Fruit fly (Drosophila melanogaster) whole organism, embryonic: ENCODE measurements around the gene CG32073.
A peak's percentile ranks its signal among the peaks of the same experiment; 100 is the strongest.

Source experiments
- B-H2 ChIP-seq: fragments of 200-800 bp; sonication (Bioruptor generic); optimal IDR thresholded peaks from 2 replicates; lab custom pipeline; 2018; ENCODE audit warnings: missing biosample characterization, mild to moderate bottlenecking, missing genetic modification characterization
- Bdp1 ChIP-seq: fragments of 200-800 bp; sonication (Bioruptor generic); optimal IDR thresholded peaks from 3 replicates; lab custom pipeline; 2016; ENCODE audit warnings: missing biosample characterization, missing genetic modification characterization
- CG10959 ChIP-seq: fragments of 200-800 bp; sonication (Bioruptor generic); IDR thresholded peaks from 2 replicates; pipeline ENCODE4 v1.3.6; 2022; ENCODE audit warnings: missing biosample characterization, missing genetic modification characterization
- CG13287 ChIP-seq: fragments of 200-800 bp; sonication (Bioruptor generic); IDR thresholded peaks from 2 replicates; pipeline ENCODE4 v1.3.6; 2022; ENCODE audit warnings: missing biosample characterization, missing genetic modification characterization; ENCODE audit not compliant: partially characterized antibody
- CG15479 ChIP-seq: fragments of 200-800 bp; sonication (Bioruptor generic); optimal IDR thresholded peaks from 3 replicates; lab custom pipeline; 2019; ENCODE audit warnings: missing biosample characterization, mild to moderate bottlenecking, missing genetic modification characterization, moderate library complexity
- CG15601 ChIP-seq: fragments of 200-800 bp; sonication (Bioruptor generic); optimal IDR thresholded peaks from 3 replicates; lab custom pipeline; 2019; ENCODE audit warnings: missing biosample characterization, mild to moderate bottlenecking, missing genetic modification characterization, moderate library complexity
- CG17829 ChIP-seq: fragments of 200-800 bp; optimal IDR thresholded peaks from 2 replicates; lab custom pipeline; 2019; ENCODE audit warnings: missing biosample characterization, mild to moderate bottlenecking, missing genetic modification characterization, moderate library complexity
- CG18262 ChIP-seq: fragments of 200-800 bp; optimal IDR thresholded peaks from 3 replicates; lab custom pipeline; 2019; ENCODE audit warnings: missing biosample characterization, mild to moderate bottlenecking, missing genetic modification characterization, moderate library complexity
- CG31365 ChIP-seq: fragments of 200-800 bp; sonication (Bioruptor generic); optimal IDR thresholded peaks from 2 replicates; lab custom pipeline; 2018; ENCODE audit warnings: missing biosample characterization, mild to moderate bottlenecking, missing genetic modification characterization
- CG31441 ChIP-seq: fragments of 200-800 bp; sonication (Bioruptor generic); IDR thresholded peaks from 2 replicates; pipeline ENCODE4 v1.3.6; 2022; ENCODE audit warnings: missing biosample characterization, missing genetic modification characterization
- CG3163 ChIP-seq: fragments of 200-800 bp; sonication (Bioruptor generic); optimal IDR thresholded peaks from 3 replicates; lab custom pipeline; 2016; ENCODE audit warnings: missing biosample characterization, missing genetic modification characterization
- CG32767 ChIP-seq: fragments of 200-800 bp; sonication (Bioruptor generic); IDR thresholded peaks from 2 replicates; pipeline ENCODE4 v1.3.6; 2022; ENCODE audit warnings: missing biosample characterization, missing genetic modification characterization
- CG3281 ChIP-seq: fragments of 200-800 bp; sonication (Bioruptor generic); optimal IDR thresholded peaks from 3 replicates; lab custom pipeline; 2017; ENCODE audit warnings: missing biosample characterization, mild to moderate bottlenecking, missing genetic modification characterization
- CG43689 ChIP-seq: fragments of 200-800 bp; sonication (Bioruptor generic); IDR thresholded peaks from 2 replicates; pipeline ENCODE4 v1.3.6; 2022; ENCODE audit warnings: missing biosample characterization, missing genetic modification characterization
- CG4854 ChIP-seq: fragments of 200-800 bp; sonication (Bioruptor generic); optimal IDR thresholded peaks from 2 replicates; lab custom pipeline; 2016; ENCODE audit warnings: missing biosample characterization, missing genetic modification characterization, inconsistent platforms
- CG7928 ChIP-seq: fragments of 200-800 bp; sonication (Bioruptor generic); optimal IDR thresholded peaks from 2 replicates; lab custom pipeline; 2017; ENCODE audit warnings: missing biosample characterization, mild to moderate bottlenecking, missing genetic modification characterization
- CG8089 ChIP-seq: fragments of 200-800 bp; sonication (Bioruptor generic); optimal IDR thresholded peaks from 3 replicates; lab custom pipeline; 2016; ENCODE audit warnings: missing biosample characterization, missing genetic modification characterization
- CG9817 ChIP-seq: fragments of 200-800 bp; sonication (Bioruptor generic); optimal IDR thresholded peaks from 2 replicates; lab custom pipeline; 2018; ENCODE audit warnings: missing biosample characterization, mild to moderate bottlenecking, missing genetic modification characterization, moderate library complexity
- Deaf1 ChIP-seq: fragments of 200-800 bp; optimal IDR thresholded peaks from 3 replicates; lab custom pipeline; 2019; ENCODE audit warnings: missing biosample characterization, mild to moderate bottlenecking, missing genetic modification characterization, moderate library complexity
- Doc3 ChIP-seq: fragments of 200-800 bp; sonication (Bioruptor generic); IDR thresholded peaks from 3 replicates; pipeline ENCODE4 v1.3.6; 2022; ENCODE audit warnings: missing biosample characterization, missing genetic modification characterization; ENCODE audit not compliant: partially characterized antibody
- Elba2 ChIP-seq: fragments of 200-800 bp; sonication (Bioruptor generic); optimal IDR thresholded peaks from 3 replicates; lab custom pipeline; 2016; ENCODE audit warnings: missing biosample characterization, missing genetic modification characterization
- H15 ChIP-seq: fragments of 200-800 bp; sonication (Bioruptor generic); IDR thresholded peaks from 3 replicates; pipeline ENCODE4 v1.3.6; 2022; ENCODE audit warnings: missing biosample characterization, missing genetic modification characterization
- HmgZ ChIP-seq: fragments of 200-800 bp; sonication (Bioruptor generic); optimal IDR thresholded peaks from 2 replicates; lab custom pipeline; 2018; ENCODE audit warnings: missing biosample characterization, mild to moderate bottlenecking, missing genetic modification characterization
- Hr51 ChIP-seq, 2 experiments: fragments of 200-800 bp; sonication (Bioruptor generic); optimal IDR thresholded peaks; 2 replicates in 1 of 2; 3 replicates in 1 of 2; lab custom pipeline; 2016 to 2018; ENCODE audit warnings: missing biosample characterization in 2 of 2, missing genetic modification characterization in 2 of 2, mild to moderate bottlenecking in 1 of 2, moderate library complexity in 1 of 2
- Nf-YC ChIP-seq: fragments of 200-800 bp; optimal IDR thresholded peaks from 3 replicates; lab custom pipeline; 2019; ENCODE audit warnings: missing biosample characterization, mild to moderate bottlenecking, missing genetic modification characterization, moderate library complexity
- Sox100B ChIP-seq: fragments of 200-800 bp; sonication (Bioruptor generic); optimal IDR thresholded peaks from 3 replicates; lab custom pipeline; 2018; ENCODE audit warnings: missing biosample characterization, mild to moderate bottlenecking, missing genetic modification characterization
- TFAM ChIP-seq: fragments of 200-800 bp; sonication (Bioruptor generic); optimal IDR thresholded peaks from 2 replicates; lab custom pipeline; 2017; ENCODE audit warnings: missing biosample characterization, missing genetic modification characterization, inconsistent platforms
- bsh ChIP-seq, 2 experiments: fragments of 200-800 bp; sonication (Bioruptor generic); optimal IDR thresholded peaks; 2 replicates each; lab custom pipeline; 2017 to 2018; ENCODE audit warnings: mild to moderate bottlenecking in 2 of 2, missing biosample characterization in 2 of 2, missing genetic modification characterization in 2 of 2, moderate library complexity in 1 of 2
- chm ChIP-seq: fragments of 200-800 bp; sonication (Bioruptor generic); IDR thresholded peaks from 2 replicates; pipeline ENCODE4 v1.3.6; 2022; ENCODE audit warnings: missing biosample characterization, missing genetic modification characterization
- crol ChIP-seq: fragments of 200-800 bp; sonication (Bioruptor generic); IDR thresholded peaks from 2 replicates; pipeline ENCODE4 v1.3.6; 2022; ENCODE audit warnings: missing biosample characterization, missing genetic modification characterization
- dan ChIP-seq: fragments of 200-800 bp; sonication (Bioruptor generic); IDR thresholded peaks from 2 replicates; pipeline ENCODE4 v1.3.6; 2022; ENCODE audit warnings: missing biosample characterization, missing genetic modification characterization
- dati ChIP-seq: fragments of 200-800 bp; sonication (Bioruptor generic); IDR thresholded peaks from 2 replicates; pipeline ENCODE4 v1.3.6; 2022; ENCODE audit warnings: missing biosample characterization, missing genetic modification characterization
- emc ChIP-seq: fragments of 200-800 bp; sonication (Bioruptor generic); optimal IDR thresholded peaks from 2 replicates; lab custom pipeline; 2016; ENCODE audit warnings: missing biosample characterization, missing genetic modification characterization
- exex ChIP-seq: fragments of 200-800 bp; sonication (Bioruptor generic); optimal IDR thresholded peaks from 4 replicates; lab custom pipeline; 2018; ENCODE audit warnings: missing biosample characterization, mild to moderate bottlenecking, missing genetic modification characterization, moderate library complexity
- grn ChIP-seq: fragments of 200-800 bp; sonication (Bioruptor generic); optimal IDR thresholded peaks from 3 replicates; lab custom pipeline; 2017; ENCODE audit warnings: missing biosample characterization, missing genetic modification characterization
- hbn ChIP-seq: fragments of 200-800 bp; sonication (Bioruptor generic); IDR thresholded peaks from 2 replicates; pipeline ENCODE4 v1.3.6; 2022; ENCODE audit warnings: missing biosample characterization, missing genetic modification characterization; ENCODE audit not compliant: partially characterized antibody
- klu ChIP-seq: fragments of 200-800 bp; sonication (Bioruptor generic); IDR thresholded peaks from 2 replicates; pipeline ENCODE4 v1.3.6; 2022; ENCODE audit warnings: missing biosample characterization, missing genetic modification characterization
- lbe ChIP-seq: fragments of 200-800 bp; sonication (Bioruptor generic); optimal IDR thresholded peaks from 2 replicates; lab custom pipeline; 2016; ENCODE audit warnings: missing biosample characterization, mild to moderate bottlenecking, missing genetic modification characterization
- nau ChIP-seq: fragments of 200-800 bp; sonication (Bioruptor generic); optimal IDR thresholded peaks from 3 replicates; lab custom pipeline; 2017; ENCODE audit warnings: missing biosample characterization, mild to moderate bottlenecking, missing genetic modification characterization, missing genetic modification reagents
- onecut ChIP-seq: fragments of 200-800 bp; sonication (Bioruptor generic); IDR thresholded peaks from 2 replicates; pipeline ENCODE4 v1.3.6; 2022; ENCODE audit warnings: missing biosample characterization, missing genetic modification characterization
- pros ChIP-seq: fragments of 200-800 bp; sonication (Bioruptor generic); optimal IDR thresholded peaks from 3 replicates; lab custom pipeline; 2019; ENCODE audit warnings: missing biosample characterization, mild to moderate bottlenecking, missing genetic modification characterization, moderate library complexity
- schlank ChIP-seq: fragments of 200-800 bp; sonication (Bioruptor generic); optimal IDR thresholded peaks from 2 replicates; lab custom pipeline; 2018; ENCODE audit warnings: missing biosample characterization, mild to moderate bottlenecking, missing genetic modification characterization
- sim ChIP-seq: fragments of 200-800 bp; sonication (Bioruptor generic); IDR thresholded peaks from 2 replicates; pipeline ENCODE4 v1.3.6; 2022; ENCODE audit warnings: missing biosample characterization, missing genetic modification characterization
- slbo ChIP-seq: fragments of 200-800 bp; sonication (Bioruptor generic); IDR thresholded peaks from 2 replicates; pipeline ENCODE4 v1.3.6; 2022; ENCODE audit warnings: missing biosample characterization, missing genetic modification characterization
- ttk ChIP-seq: fragments of 200-800 bp; sonication (Bioruptor generic); IDR thresholded peaks from 2 replicates; pipeline ENCODE4 v2.1.2; 2022; ENCODE audit warnings: missing biosample characterization, missing genetic modification characterization
- unc-4 ChIP-seq: fragments of 200-800 bp; sonication (Bioruptor generic); IDR thresholded peaks from 2 replicates; pipeline ENCODE4 v1.3.6; 2022; ENCODE audit warnings: missing biosample characterization, missing genetic modification characterization; ENCODE audit not compliant: partially characterized antibody
- unpg ChIP-seq: fragments of 200-800 bp; sonication (Bioruptor generic); optimal IDR thresholded peaks from 3 replicates; lab custom pipeline; 2018; ENCODE audit warnings: missing biosample characterization, mild to moderate bottlenecking, missing genetic modification characterization, moderate library complexity
- wek ChIP-seq: fragments of 200-800 bp; sonication (Bioruptor generic); optimal IDR thresholded peaks from 3 replicates; lab custom pipeline; 2018; ENCODE audit warnings: missing biosample characterization, mild to moderate bottlenecking, missing genetic modification characterization, moderate library complexity

The CG32073 gene

dm6 chr3L:11097982-11098663 is 9.3 kb downstream of the CG32073 start, which contains the start of the genes Irbp18 and APP-BP1 (continued):
- peak; percentile 43; the same call in 1 of the 2 replicates for TF ChIP-seq crol
- TF ChIP-seq wek, result peak; percentile 70
- peak; percentile 85 for TF ChIP-seq emc (GFP tag; lab: Kevin White, UChicago)
- peak; percentile 92 for TF ChIP-seq CG8089 (GFP tag; lab: Kevin White, UChicago)
- peak; percentile 90 for TF ChIP-seq schlank (tag; lab: Kevin White, UChicago)
- TF ChIP-seq CG10959, result peak; percentile 59; the same call in 1 of the 2 replicates
- TF ChIP-seq dati, result no peak
- peak; percentile 92 for TF ChIP-seq lbe (GFP tag; lab: Kevin White, UChicago)
- TF ChIP-seq ttk (GFP tag; lab: Robert Waterston, UW), result peak; percentile 75
- peak; percentile 93 for TF ChIP-seq CG18262 (tag; lab: Kevin White, UChicago)
- TF ChIP-seq nau (GFP tag; lab: Kevin White, UChicago), result peak; percentile 92
- TF ChIP-seq dan (GFP tag; lab: Robert Waterston, UW), result no peak
- TF ChIP-seq chm, result peak; percentile 79
- peak; percentile 66 for TF ChIP-seq grn
- peak; percentile 90 for TF ChIP-seq Bdp1 (GFP tag; lab: Kevin White, UChicago)
- peak; percentile 88 for TF ChIP-seq slbo (GFP tag; lab: Robert Waterston, UW)
- TF ChIP-seq CG15601 (tag; lab: Kevin White, UChicago), result peak; percentile 76
- TF ChIP-seq CG31441, result peak; percentile 95
- peak; percentile 80; the same call in 1 of the 2 replicates for TF ChIP-seq klu
- peak; percentile 65 for TF ChIP-seq onecut (GFP tag; lab: Robert Waterston, UW)
- TF ChIP-seq CG3163 (GFP tag; lab: Kevin White, UChicago), result peak; percentile 80
- TF ChIP-seq CG31365 (tag; lab: Kevin White, UChicago), result peak; percentile 69
- TF ChIP-seq, all 482 proteins: peak for 427

- TF ChIP-seq pros (GFP tag; lab: Kevin White, UChicago) (peak; percentile 37), unpg (GFP tag; lab: Kevin White, UChicago) (peak; percentile 17), B-H2 (GFP tag; lab: Kevin White, UChicago) (peak; percentile 6), Elba2 (GFP tag; lab: Kevin White, UChicago) (peak; percentile 24), CG9817 (tag; lab: Kevin White, UChicago) (no peak), CG3281 (GFP tag; lab: Kevin White, UChicago) (no peak), sim (GFP tag; lab: Robert Waterston, UW) (no peak), Nf-YC (peak; percentile 13), CG7928 (GFP tag; lab: Kevin White, UChicago) (no peak), Deaf1 (tag; lab: Kevin White, UChicago) (peak; percentile 46), Doc3 (GFP tag; lab: Robert Waterston, UW) (0 out of 3 replicates have a peak, but pooled peaks have one; percentile 31), CG15479 (GFP tag; lab: Kevin White, UChicago) (no peak), Hr51 (GFP tag; optimal IDR thresholded peaks at IDR 0.05; lab: Kevin White, UChicago) (peak in 1 of 2 experiments; percentile 12), CG17829 (peak; percentile 29), CG43689 (GFP tag; lab: Robert Waterston, UW) (no peak), HmgZ (peak; percentile 13), CG32767 (GFP tag; lab: Robert Waterston, UW) (no peak), CG13287 (GFP tag; lab: Robert Waterston, UW) (peak; percentile 50), unc-4 (GFP tag; lab: Robert Waterston, UW) (peak; percentile 40; the same call in 1 of the 2 replicates), TFAM (GFP tag; lab: Kevin White, UChicago) (no peak), hbn (peak; percentile 44; the same call in 1 of the 2 replicates), exex (tag; lab: Kevin White, UChicago) (peak; percentile 32), CG4854 (GFP tag; lab: Kevin White, UChicago) (no peak), bsh (GFP tag; optimal IDR thresholded peaks at IDR 0.05; lab: Kevin White, UChicago) (peak in 1 of 2 experiments; percentile 77), H15 (no peak), Sox100B (no peak)
Measured at dm6 chr3L:11096195-11096908, 11.0 kb downstream of the CG32073 start, which contains the start of the genes CG46439, Iyd and CG33947. TSS of gene CG46439 (minus strand) at chr3L:11096245. TSS of gene Iyd (minus strand) at chr3L:11096245. TSS of gene CG33947 (plus strand) at chr3L:11096496.
